Fruit fly (Drosophila melanogaster) whole organism, embryonic: Measurements from ENCODE around the gene CG13700.

Source experiments
- Bdp1 ChIP-seq: fragments of 200-800 bp; sonication (Bioruptor generic); optimal IDR thresholded peaks from 3 replicates; lab custom pipeline; 2016; ENCODE audit warnings: missing biosample characterization, missing genetic modification characterization
- BtbVII ChIP-seq: fragments of 200-800 bp; sonication (Bioruptor generic); optimal IDR thresholded peaks from 3 replicates; lab custom pipeline; 2017; ENCODE audit warnings: missing biosample characterization, mild to moderate bottlenecking, missing genetic modification characterization
- Bteb2 ChIP-seq: fragments of 200-800 bp; sonication (Bioruptor generic); optimal IDR thresholded peaks from 2 replicates; lab custom pipeline; 2016; ENCODE audit warnings: missing biosample characterization, missing genetic modification characterization
- CG11695 ChIP-seq: fragments of 200-800 bp; sonication (Bioruptor generic); IDR thresholded peaks from 3 replicates; pipeline ENCODE4 v1.3.6; 2022; ENCODE audit warnings: missing biosample characterization, missing genetic modification characterization
- CG14441 ChIP-seq: fragments of 200-800 bp; sonication (Bioruptor generic); IDR thresholded peaks from 2 replicates; pipeline ENCODE4 v1.3.6; 2022; ENCODE audit warnings: missing biosample characterization, missing genetic modification characterization
- CG15601 ChIP-seq: fragments of 200-800 bp; sonication (Bioruptor generic); optimal IDR thresholded peaks from 3 replicates; lab custom pipeline; 2019; ENCODE audit warnings: missing biosample characterization, mild to moderate bottlenecking, missing genetic modification characterization, moderate library complexity
- CG15696 ChIP-seq: fragments of 200-800 bp; sonication (Bioruptor generic); optimal IDR thresholded peaks from 2 replicates; lab custom pipeline; 2019; ENCODE audit warnings: missing biosample characterization, mild to moderate bottlenecking, missing genetic modification characterization, moderate library complexity
- CG16863 ChIP-seq: fragments of 200-800 bp; sonication (Bioruptor generic); optimal IDR thresholded peaks from 3 replicates; lab custom pipeline; 2016; ENCODE audit warnings: missing biosample characterization, missing genetic modification characterization
- CG17328 ChIP-seq: fragments of 200-800 bp; sonication (Bioruptor generic); IDR thresholded peaks from 2 replicates; pipeline ENCODE4 v1.3.6; 2022; ENCODE audit warnings: missing biosample characterization, missing genetic modification characterization
- CG17829 ChIP-seq: fragments of 200-800 bp; optimal IDR thresholded peaks from 2 replicates; lab custom pipeline; 2019; ENCODE audit warnings: missing biosample characterization, mild to moderate bottlenecking, missing genetic modification characterization, moderate library complexity
- CG32767 ChIP-seq: fragments of 200-800 bp; sonication (Bioruptor generic); IDR thresholded peaks from 2 replicates; pipeline ENCODE4 v1.3.6; 2022; ENCODE audit warnings: missing biosample characterization, missing genetic modification characterization
- CG4282 ChIP-seq: fragments of 200-800 bp; sonication (Bioruptor generic); optimal IDR thresholded peaks from 2 replicates; lab custom pipeline; 2016; ENCODE audit warnings: missing biosample characterization, missing genetic modification characterization
- CG4328 ChIP-seq: fragments of 200-800 bp; sonication (Bioruptor generic); optimal IDR thresholded peaks from 3 replicates; lab custom pipeline; 2017; ENCODE audit warnings: missing biosample characterization, missing genetic modification reagents, missing genetic modification characterization
- CG7271 ChIP-seq: fragments of 200-800 bp; sonication (Bioruptor generic); optimal IDR thresholded peaks from 2 replicates; lab custom pipeline; 2018; ENCODE audit warnings: missing biosample characterization, mild to moderate bottlenecking, missing genetic modification characterization, moderate library complexity
- CG7556 ChIP-seq: fragments of 200-800 bp; sonication (Bioruptor generic); optimal IDR thresholded peaks from 2 replicates; lab custom pipeline; 2017; ENCODE audit warnings: missing biosample characterization, mild to moderate bottlenecking, missing genetic modification characterization
- CG8944 ChIP-seq: fragments of 200-800 bp; sonication (Bioruptor generic); optimal IDR thresholded peaks from 3 replicates; lab custom pipeline; 2016; ENCODE audit warnings: missing biosample characterization, missing genetic modification characterization
- CHES-1-like ChIP-seq: fragments of 200-800 bp; sonication (Bioruptor generic); optimal IDR thresholded peaks from 2 replicates; lab custom pipeline; 2016; ENCODE audit warnings: missing biosample characterization, missing genetic modification characterization
- D ChIP-seq, 2 experiments: fragments of 200-800 bp in 1 of 2; fragments of >200 bp in 1 of 2; sonication (Bioruptor generic) in 1 of 2; optimal IDR thresholded peaks; 2 replicates in 1 of 2; 3 replicates in 1 of 2; lab custom pipeline; 2017; ENCODE audit warnings: mild to moderate bottlenecking in 1 of 2, missing biosample characterization in 1 of 2, missing genetic modification characterization in 1 of 2, missing genetic modification reagents in 1 of 2
- Dll ChIP-seq: fragments of 200-800 bp; sonication (Bioruptor generic); IDR thresholded peaks from 4 replicates; pipeline ENCODE4 v1.3.6; 2022; ENCODE audit warnings: missing biosample characterization, missing genetic modification characterization; ENCODE audit not compliant: partially characterized antibody
- Doc3 ChIP-seq: fragments of 200-800 bp; sonication (Bioruptor generic); IDR thresholded peaks from 3 replicates; pipeline ENCODE4 v1.3.6; 2022; ENCODE audit warnings: missing biosample characterization, missing genetic modification characterization; ENCODE audit not compliant: partially characterized antibody
- Dref ChIP-seq: fragments of 200-800 bp; sonication (Bioruptor generic); IDR thresholded peaks from 2 replicates; pipeline ENCODE4 v1.3.6; 2022; ENCODE audit warnings: missing biosample characterization, missing genetic modification characterization
- HLHmδ ChIP-seq: fragments of 200-800 bp; sonication (Bioruptor generic); optimal IDR thresholded peaks from 2 replicates; lab custom pipeline; 2018; ENCODE audit warnings: missing biosample characterization, mild to moderate bottlenecking, missing genetic modification characterization, moderate library complexity
- Hsf ChIP-seq: fragments of 200-800 bp; sonication (Bioruptor generic); optimal IDR thresholded peaks from 3 replicates; lab custom pipeline; 2016; ENCODE audit warnings: missing biosample characterization, missing genetic modification characterization
- Neu2 ChIP-seq: fragments of 200-800 bp; sonication (Bioruptor generic); optimal IDR thresholded peaks from 3 replicates; lab custom pipeline; 2016; ENCODE audit warnings: missing biosample characterization, missing genetic modification characterization, borderline replicate concordance
- Nf-YA ChIP-seq: fragments of 200-800 bp; sonication (Bioruptor generic); IDR thresholded peaks from 2 replicates; pipeline ENCODE4 v1.3.6; 2022; ENCODE audit warnings: missing biosample characterization, missing genetic modification characterization
- Oli ChIP-seq: fragments of 200-800 bp; sonication (Bioruptor generic); optimal IDR thresholded peaks from 2 replicates; lab custom pipeline; 2018; ENCODE audit warnings: missing biosample characterization, mild to moderate bottlenecking, missing genetic modification characterization, moderate library complexity
- Side ChIP-seq: fragments of 200-800 bp; sonication (Bioruptor generic); optimal IDR thresholded peaks from 2 replicates; lab custom pipeline; 2016; ENCODE audit warnings: missing biosample characterization, missing genetic modification characterization
- Tbp ChIP-seq: fragments of >200 bp; optimal IDR thresholded peaks from 2 replicates; lab custom pipeline; 2018; ENCODE audit warnings: missing biosample characterization, missing genetic modification characterization
- abd-A ChIP-seq: fragments of 200-800 bp; sonication (Bioruptor generic); optimal IDR thresholded peaks from 3 replicates; lab custom pipeline; 2019; ENCODE audit warnings: missing biosample characterization, mild to moderate bottlenecking, missing genetic modification characterization, moderate library complexity
- ash1 ChIP-seq: fragments of 200-800 bp; sonication (Bioruptor generic); optimal IDR thresholded peaks from 2 replicates; lab custom pipeline; 2018; ENCODE audit warnings: missing biosample characterization, mild to moderate bottlenecking, missing genetic modification characterization
- ato ChIP-seq: fragments of 200-800 bp; sonication (Bioruptor generic); IDR thresholded peaks from 2 replicates; pipeline ENCODE4 v1.3.6; 2022; ENCODE audit warnings: missing biosample characterization, missing genetic modification characterization; ENCODE audit not compliant: partially characterized antibody
- dan ChIP-seq: fragments of 200-800 bp; sonication (Bioruptor generic); IDR thresholded peaks from 2 replicates; pipeline ENCODE4 v1.3.6; 2022; ENCODE audit warnings: missing biosample characterization, missing genetic modification characterization
- eve ChIP-seq, 2 experiments: fragments of >200 bp; optimal IDR thresholded peaks; 2 replicates each; lab custom pipeline; 2017; ENCODE audit warnings: missing biosample characterization in 2 of 2, missing genetic modification characterization in 2 of 2
- fd3F ChIP-seq: fragments of 200-800 bp; sonication (Bioruptor generic); optimal IDR thresholded peaks from 2 replicates; lab custom pipeline; 2018; ENCODE audit warnings: missing biosample characterization, mild to moderate bottlenecking, missing genetic modification characterization, moderate library complexity
- fd96Cb ChIP-seq: fragments of 200-800 bp; sonication (Bioruptor generic); optimal IDR thresholded peaks from 2 replicates; lab custom pipeline; 2018; ENCODE audit warnings: missing biosample characterization, mild to moderate bottlenecking, missing genetic modification characterization, moderate library complexity
- gem ChIP-seq: fragments of 200-800 bp; sonication (Bioruptor generic); optimal IDR thresholded peaks from 2 replicates; lab custom pipeline; 2019; ENCODE audit warnings: missing biosample characterization, mild to moderate bottlenecking, missing genetic modification characterization, moderate library complexity
- grn ChIP-seq: fragments of 200-800 bp; sonication (Bioruptor generic); optimal IDR thresholded peaks from 3 replicates; lab custom pipeline; 2017; ENCODE audit warnings: missing biosample characterization, missing genetic modification characterization
- inv ChIP-seq: fragments of 200-800 bp; sonication (Bioruptor generic); IDR thresholded peaks from 2 replicates; pipeline ENCODE4 v1.3.6; 2022; ENCODE audit warnings: missing biosample characterization, missing genetic modification characterization; ENCODE audit not compliant: partially characterized antibody
- knrl ChIP-seq: fragments of 200-800 bp; sonication (Bioruptor generic); IDR thresholded peaks from 3 replicates; pipeline ENCODE4 v1.3.6; 2022; ENCODE audit warnings: missing biosample characterization, missing genetic modification characterization; ENCODE audit not compliant: partially characterized antibody
- lmd ChIP-seq: fragments of 200-800 bp; sonication (Bioruptor generic); IDR thresholded peaks from 2 replicates; pipeline ENCODE4 v1.3.6; 2022; ENCODE audit warnings: missing biosample characterization, missing genetic modification characterization
- lola ChIP-seq, 3 experiments: fragments of >200 bp in 2 of 3; fragments of 200-800 bp in 1 of 3; sonication (Bioruptor generic) in 1 of 3; optimal IDR thresholded peaks; 2 replicates each; lab custom pipeline; 2017 to 2019; ENCODE audit warnings: missing biosample characterization in 3 of 3, missing genetic modification characterization in 3 of 3, mild to moderate bottlenecking in 1 of 3, moderate library complexity in 1 of 3
- nerfin-1 ChIP-seq: fragments of 200-800 bp; sonication (Bioruptor generic); optimal IDR thresholded peaks from 3 replicates; lab custom pipeline; 2019; ENCODE audit warnings: missing biosample characterization, mild to moderate bottlenecking, missing genetic modification characterization, moderate library complexity
- pan ChIP-seq, 4 experiments: fragments of >200 bp in 3 of 4; fragments of 200-800 bp in 1 of 4; sonication (Bioruptor generic) in 1 of 4; optimal IDR thresholded peaks in 3 of 4; IDR thresholded peaks in 1 of 4; 2 replicates each; pipeline versions ENCODE4 v1.3.6 to Lab custom; 2017 to 2022; ENCODE audit warnings: missing biosample characterization in 2 of 4, missing genetic modification characterization in 2 of 4, mixed read lengths in 1 of 4
- row ChIP-seq: fragments of 200-800 bp; sonication (Bioruptor generic); IDR thresholded peaks from 3 replicates; pipeline ENCODE4 v1.3.6; 2022; ENCODE audit warnings: missing biosample characterization, missing genetic modification characterization
- sd ChIP-seq: fragments of 200-800 bp; sonication (Bioruptor generic); optimal IDR thresholded peaks from 3 replicates; lab custom pipeline; 2018; ENCODE audit warnings: missing biosample characterization, mild to moderate bottlenecking, missing genetic modification characterization, moderate library complexity
- sens ChIP-seq: fragments of 200-800 bp; sonication (Bioruptor generic); peaks from one replicate; lab custom pipeline; 2016; ENCODE audit warnings: missing biosample characterization, missing genetic modification characterization
- tin ChIP-seq: fragments of 200-800 bp; sonication (Bioruptor generic); optimal IDR thresholded peaks from 3 replicates; lab custom pipeline; 2016; ENCODE audit warnings: missing biosample characterization, missing genetic modification characterization
- yki ChIP-seq: fragments of >200 bp; optimal IDR thresholded peaks from 3 replicates; lab custom pipeline; 2018

Gene CG13700

dm6 chr3L:18274188-18274587 lies 26.9 kb downstream of the CG13700 start (continued):
- no peak for TF ChIP-seq CG4328 (GFP tag; lab: Kevin White, UChicago)

dm6 chr3L:18273121-18273520 lies 27.9 kb downstream of the CG13700 start:
- TF ChIP-seq CG32767 (GFP tag; lab: Robert Waterston, UW) (no peak), Neu2 (GFP tag; lab: Kevin White, UChicago) (no peak), CG16863 (GFP tag; lab: Kevin White, UChicago) (no peak), CG11695 (no peak), HLHmδ (GFP tag; lab: Kevin White, UChicago) (no peak), CG17829 (no peak), Dref (GFP tag; lab: Robert Waterston, UW) (no peak), Side (no peak), CG15696 (tag; lab: Kevin White, UChicago) (peak; percentile 28), CG14441 (GFP tag; lab: Robert Waterston, UW) (no peak), inv (GFP tag; lab: Robert Waterston, UW) (no peak), sens (no peak), Nf-YA (no peak), lola (GFP tag; optimal IDR thresholded peaks at IDR 0.05; lab: Kevin White, UChicago) (peak in 1 of 3 experiments; percentile 55), CG8944 (no peak), Hsf (no peak), D (optimal IDR thresholded peaks at IDR 0.05; lab: Kevin White, UChicago) (no peak), D (GFP tag; optimal IDR thresholded peaks at IDR 0.05; lab: Kevin White, UChicago) (peak; percentile 12), CG4282 (GFP tag; lab: Kevin White, UChicago) (no peak), tin (GFP tag; lab: Kevin White, UChicago) (no peak), fd3F (no peak), abd-A (tag; lab: Kevin White, UChicago) (no peak), eve (GFP tag; optimal IDR thresholded peaks at IDR 0.05; lab: Kevin White, UChicago) (no peak), CHES-1-like (GFP tag; lab: Kevin White, UChicago) (no peak), row (GFP tag; lab: Robert Waterston, UW) (peak; percentile 48; the same call in 2 of the 3 replicates), gem (tag; lab: Kevin White, UChicago) (peak; percentile 46), BtbVII (GFP tag; lab: Kevin White, UChicago) (no peak), lmd (no peak), CG7271 (tag; lab: Kevin White, UChicago) (no peak), Bteb2 (GFP tag; lab: Kevin White, UChicago) (no peak), Oli (tag; lab: Kevin White, UChicago) (peak; percentile 29), CG17328 (GFP tag; lab: Robert Waterston, UW) (no peak), Dll (GFP tag; lab: Robert Waterston, UW) (no peak), grn (GFP tag; lab: Kevin White, UChicago) (no peak), yki (lab: Kevin White, UChicago) (no peak), Bdp1 (GFP tag; lab: Kevin White, UChicago) (no peak), nerfin-1 (no peak), dan (GFP tag; lab: Robert Waterston, UW) (no peak), Doc3 (GFP tag; lab: Robert Waterston, UW) (no peak), fd96Cb (tag; lab: Kevin White, UChicago) (no peak), Tbp (GFP tag; lab: Kevin White, UChicago) (no peak), ato (no peak), CG15601 (no peak), pan (optimal IDR thresholded peaks at IDR 0.05; lab: Kevin White, UChicago) (no peak), pan (GFP tag; optimal IDR thresholded peaks at IDR 0.05 in 1 of 2, IDR thresholded peaks at IDR 0.05 in 1 of 2) (no peak), sd (tag; lab: Kevin White, UChicago) (no peak), ash1 (GFP tag; lab: Kevin White, UChicago) (no peak), knrl (GFP tag; lab: Robert Waterston, UW) (no peak), CG7556 (GFP tag; lab: Kevin White, UChicago) (peak; percentile 22)
